Worm (Caenorhabditis elegans) whole organism, young adult: Measurements from ENCODE around the gene Y54H5A.2.

Source experiments
- B0336.3 ChIP-seq: fragments of 200-800 bp; sonication (Bioruptor generic); IDR thresholded peaks from 2 replicates; pipeline ENCODE4 v1.3.6; 2022; ENCODE audit warnings: missing genetic modification characterization, missing compliant biosample characterization
- D2030.7 ChIP-seq: fragments of 200-800 bp; sonication (Bioruptor generic); IDR thresholded peaks from 2 replicates; pipeline ENCODE4 v1.3.6; 2022; ENCODE audit warnings: missing genetic modification reagents, missing genetic modification characterization, missing compliant biosample characterization
- F52B5.7 ChIP-seq: sonication (generic microtip); optimal IDR thresholded peaks from 2 replicates; lab custom pipeline; 2016; ENCODE audit warnings: mild to moderate bottlenecking, missing genetic modification characterization, missing compliant biosample characterization
- F57C9.4 ChIP-seq: sonication (generic microtip); optimal IDR thresholded peaks from 2 replicates; lab custom pipeline; 2017; ENCODE audit warnings: mild to moderate bottlenecking, missing genetic modification characterization, missing compliant biosample characterization
- K11D2.4 ChIP-seq: fragments of 200-800 bp; sonication (Bioruptor generic); IDR thresholded peaks from 2 replicates; pipeline ENCODE4 v1.3.6; 2022; ENCODE audit warnings: missing genetic modification reagents, missing genetic modification characterization, missing compliant biosample characterization
- T26A5.8 ChIP-seq: sonication (generic microtip); optimal IDR thresholded peaks from 2 replicates; lab custom pipeline; 2016; ENCODE audit warnings: missing genetic modification characterization, missing compliant biosample characterization
- Y56A3A.18 ChIP-seq: fragments of 200-800 bp; sonication (Bioruptor generic); IDR thresholded peaks from 2 replicates; pipeline ENCODE4 v1.3.6; 2022; ENCODE audit warnings: missing genetic modification reagents, missing genetic modification characterization, missing compliant biosample characterization
- Y95B8A.8 ChIP-seq: fragments of 200-800 bp; sonication (Bioruptor generic); IDR thresholded peaks from 2 replicates; pipeline ENCODE4 v1.3.6; 2022; ENCODE audit warnings: missing genetic modification reagents, missing genetic modification characterization, missing compliant biosample characterization
- ZK185.1 ChIP-seq: sonication (generic microtip); optimal IDR thresholded peaks from 2 replicates; lab custom pipeline; 2016; ENCODE audit warnings: mild to moderate bottlenecking, missing genetic modification characterization, missing compliant biosample characterization; ENCODE audit not compliant: poor library complexity, severe bottlenecking
- athp-1 ChIP-seq: sonication (generic microtip); optimal IDR thresholded peaks from 2 replicates; lab custom pipeline; 2017; ENCODE audit warnings: mild to moderate bottlenecking, missing genetic modification characterization, missing compliant biosample characterization
- attf-3 ChIP-seq: fragments of 200-800 bp; sonication (Bioruptor generic); conservative IDR thresholded peaks from 2 replicates; pipeline ENCODE4 v1.3.6; 2022; ENCODE audit warnings: missing genetic modification reagents, missing genetic modification characterization, missing compliant biosample characterization
- cebp-2 ChIP-seq: fragments of 200-800 bp; sonication (Bioruptor generic); IDR thresholded peaks from 2 replicates; pipeline ENCODE4 v1.3.6; 2022; ENCODE audit warnings: missing genetic modification characterization, missing compliant biosample characterization
- ceh-100 ChIP-seq: fragments of 200-800 bp; sonication (Bioruptor generic); IDR thresholded peaks from 2 replicates; pipeline ENCODE4 v1.3.6; 2022; ENCODE audit warnings: missing genetic modification reagents, missing genetic modification characterization, missing compliant biosample characterization
- ceh-40 ChIP-seq: fragments of 200-800 bp; sonication (Bioruptor generic); IDR thresholded peaks from 2 replicates; pipeline ENCODE4 v1.3.6; 2022; ENCODE audit warnings: missing genetic modification characterization, missing compliant biosample characterization
- ceh-79 ChIP-seq: sonication (generic microtip); optimal IDR thresholded peaks from 2 replicates; lab custom pipeline; 2017; ENCODE audit warnings: mild to moderate bottlenecking, missing genetic modification characterization, missing compliant biosample characterization
- die-1 ChIP-seq: sonication (generic microtip); optimal IDR thresholded peaks from 2 replicates; lab custom pipeline; 2016; ENCODE audit warnings: missing genotype, mild to moderate bottlenecking, missing genetic modification characterization, missing compliant biosample characterization
- dpl-1 ChIP-seq: fragments of 150-350 bp; optimal IDR thresholded peaks from 2 replicates; lab custom pipeline; 2014; ENCODE audit warnings: missing biosample characterization, missing genetic modification reagents, missing genetic modification characterization
- ets-4 ChIP-seq: fragments of 200-800 bp; sonication (Bioruptor generic); optimal IDR thresholded peaks from 2 replicates; lab custom pipeline; 2018; ENCODE audit warnings: mild to moderate bottlenecking, missing genetic modification characterization, missing compliant biosample characterization
- gei-17 ChIP-seq: fragments of 200-800 bp; sonication (Bioruptor generic); optimal IDR thresholded peaks from 2 replicates; lab custom pipeline; 2018; ENCODE audit warnings: mild to moderate bottlenecking, missing genetic modification characterization, missing compliant biosample characterization
- him-1 ChIP-seq: sonication (generic microtip); optimal IDR thresholded peaks from 2 replicates; lab custom pipeline; 2016; ENCODE audit warnings: missing genotype, missing genetic modification reagents, missing genetic modification characterization, missing compliant biosample characterization
- hlh-12 ChIP-seq: sonication (generic microtip); optimal IDR thresholded peaks from 2 replicates; lab custom pipeline; 2016; ENCODE audit warnings: missing genetic modification characterization, missing compliant biosample characterization
- hmg-20 ChIP-seq: fragments of 200-800 bp; sonication (Bioruptor generic); IDR thresholded peaks from 2 replicates; pipeline ENCODE4 v1.3.6; 2022; ENCODE audit warnings: missing genetic modification reagents, missing genetic modification characterization, missing compliant biosample characterization
- hrde-1 ChIP-seq: sonication (generic microtip); optimal IDR thresholded peaks from 2 replicates; lab custom pipeline; 2016; ENCODE audit warnings: missing genetic modification characterization, mild to moderate bottlenecking, missing compliant biosample characterization, moderate library complexity, missing genotype, missing genetic modification reagents, borderline replicate concordance
- hsf-1 ChIP-seq: fragments of 200-800 bp; sonication (Bioruptor generic); IDR thresholded peaks from 2 replicates; pipeline ENCODE4 v1.3.6; 2022; ENCODE audit warnings: missing genetic modification reagents, missing genetic modification characterization, missing compliant biosample characterization
- let-526 ChIP-seq: fragments of 200-800 bp; sonication (Bioruptor generic); IDR thresholded peaks from 2 replicates; pipeline ENCODE4 v1.3.6; 2022; ENCODE audit warnings: missing genetic modification reagents, missing genetic modification characterization, missing compliant biosample characterization
- lin-26 ChIP-seq: fragments of 200-800 bp; sonication (Bioruptor generic); IDR thresholded peaks from 2 replicates; pipeline ENCODE4 v1.3.6; 2022; ENCODE audit warnings: missing genetic modification reagents, missing genetic modification characterization, missing compliant biosample characterization
- lin-54 ChIP-seq: fragments of 200-800 bp; sonication (Bioruptor generic); optimal IDR thresholded peaks from 2 replicates; lab custom pipeline; 2018; ENCODE audit warnings: mild to moderate bottlenecking, missing genetic modification characterization, missing compliant biosample characterization
- lir-1 ChIP-seq: fragments of 200-800 bp; sonication (Bioruptor generic); conservative IDR thresholded peaks from 2 replicates; pipeline ENCODE4 v1.3.6; 2022; ENCODE audit warnings: missing genetic modification reagents, missing genetic modification characterization, missing compliant biosample characterization
- lsy-27 ChIP-seq: sonication (generic microtip); optimal IDR thresholded peaks from 2 replicates; lab custom pipeline; 2017; ENCODE audit warnings: missing genetic modification characterization, mild to moderate bottlenecking, missing compliant biosample characterization, antibody characterized with exemption, missing genotype, borderline replicate concordance; ENCODE audit not compliant: insufficient read depth
- mes-4 ChIP-seq: sonication (generic microtip); optimal IDR thresholded peaks from 2 replicates; lab custom pipeline; 2016; ENCODE audit warnings: missing genotype, missing genetic modification characterization, missing compliant biosample characterization
- mxl-1 ChIP-seq: sonication (generic microtip); optimal IDR thresholded peaks from 2 replicates; lab custom pipeline; 2016; ENCODE audit warnings: missing genetic modification characterization, missing compliant biosample characterization
- nhr-27 ChIP-seq: fragments of 200-800 bp; sonication (Bioruptor generic); optimal IDR thresholded peaks from 2 replicates; lab custom pipeline; 2018; ENCODE audit warnings: mild to moderate bottlenecking, missing genetic modification characterization, moderate library complexity, missing compliant biosample characterization
- nhr-80 ChIP-seq: sonication (generic microtip); optimal IDR thresholded peaks from 2 replicates; lab custom pipeline; 2016; ENCODE audit warnings: missing genetic modification characterization, missing compliant biosample characterization
- nhr-90 ChIP-seq: sonication (generic microtip); optimal IDR thresholded peaks from 2 replicates; lab custom pipeline; 2016; ENCODE audit warnings: missing genotype, mild to moderate bottlenecking, missing genetic modification characterization, missing compliant biosample characterization
- sdz-38 ChIP-seq: sonication (generic microtip); optimal IDR thresholded peaks from 2 replicates; lab custom pipeline; 2016; ENCODE audit warnings: missing genotype, missing genetic modification characterization, missing compliant biosample characterization
- tlf-1 ChIP-seq: fragments of 200-800 bp; sonication (Bioruptor generic); optimal IDR thresholded peaks from 2 replicates; lab custom pipeline; 2018; ENCODE audit warnings: mild to moderate bottlenecking, missing genetic modification characterization, missing compliant biosample characterization
- unc-130 ChIP-seq: sonication (generic microtip); optimal IDR thresholded peaks from 2 replicates; lab custom pipeline; 2016; ENCODE audit warnings: missing genetic modification reagents, missing genetic modification characterization, missing compliant biosample characterization
- unc-62 ChIP-seq: fragments of 150-350 bp; optimal IDR thresholded peaks from 2 replicates; lab custom pipeline; 2014; ENCODE audit warnings: missing biosample characterization, missing genetic modification reagents, missing genetic modification characterization
- xnd-1 ChIP-seq: sonication (generic microtip); optimal IDR thresholded peaks from 2 replicates; lab custom pipeline; 2016; ENCODE audit warnings: missing genotype, missing genetic modification reagents, missing genetic modification characterization, missing compliant biosample characterization
- ztf-18 ChIP-seq: sonication (generic microtip); optimal IDR thresholded peaks from 2 replicates; lab custom pipeline; 2016; ENCODE audit warnings: missing genotype, mild to moderate bottlenecking, missing genetic modification characterization, missing compliant biosample characterization
- ztf-25 ChIP-seq: fragments of 200-800 bp; sonication (Bioruptor generic); IDR thresholded peaks from 2 replicates; pipeline ENCODE4 v1.3.6; 2022; ENCODE audit warnings: missing genetic modification reagents, missing genetic modification characterization, missing compliant biosample characterization
- ztf-26 ChIP-seq: sonication (generic microtip); optimal IDR thresholded peaks from 2 replicates; lab custom pipeline; 2017; ENCODE audit warnings: missing genetic modification characterization, missing compliant biosample characterization
- ztf-6 ChIP-seq: fragments of 200-800 bp; sonication (Bioruptor generic); IDR thresholded peaks from 2 replicates; pipeline ENCODE4 v1.3.6; 2022; ENCODE audit warnings: missing genetic modification reagents, missing genetic modification characterization, missing compliant biosample characterization

Gene Y54H5A.2

ce11 chrIII:5124385-5124784, 25.0 kb downstream of the Y54H5A.2 start:
- no peak for TF ChIP-seq cebp-2 (GFP tag; lab: Robert Waterston, UW)
- peak; percentile 87 for TF ChIP-seq unc-62 (GFP tag; lab: Kevin White, UChicago)

ce11 chrIII:5120593-5120992, 28.8 kb downstream of the Y54H5A.2 start:
- TF ChIP-seq lin-26 (GFP tag; lab: Robert Waterston, UW) = no peak
- no peak for TF ChIP-seq Y56A3A.18
- no peak for TF ChIP-seq lin-54 (GFP tag; lab: Kevin White, UChicago)
- TF ChIP-seq lsy-27 = no peak
- TF ChIP-seq gei-17 (GFP tag; lab: Kevin White, UChicago) = no peak
- no peak for TF ChIP-seq hsf-1 (GFP tag; lab: Robert Waterston, UW)
- TF ChIP-seq let-526 (GFP tag; lab: Robert Waterston, UW) = no peak
- no peak for TF ChIP-seq mxl-1 (tag; lab: Kevin White, UChicago)
- TF ChIP-seq, all 124 proteins: peak for 0

- TF ChIP-seq Y95B8A.8 (GFP tag; lab: Robert Waterston, UW) (no peak), xnd-1 (tag; lab: Kevin White, UChicago) (no peak), ceh-100 (GFP tag; lab: Robert Waterston, UW) (no peak), K11D2.4 (no peak), attf-3 (GFP tag; lab: Robert Waterston, UW) (no peak), F52B5.7 (no peak), dpl-1 (GFP tag; lab: Kevin White, UChicago) (no peak), unc-130 (no peak), ztf-6 (no peak), athp-1 (no peak), ets-4 (GFP tag; lab: Kevin White, UChicago) (no peak), him-1 (tag; lab: Kevin White, UChicago) (no peak), nhr-90 (tag; lab: Kevin White, UChicago) (no peak), B0336.3 (GFP tag; lab: Robert Waterston, UW) (no peak), hmg-20 (GFP tag; lab: Robert Waterston, UW) (no peak), tlf-1 (GFP tag; lab: Kevin White, UChicago) (no peak), ceh-79 (tag; lab: Kevin White, UChicago) (no peak), D2030.7 (GFP tag; lab: Robert Waterston, UW) (no peak), hrde-1 (tag; lab: Kevin White, UChicago) (no peak)
Measured at ce11 chrIII:5119063-5119462, 30.3 kb downstream of the Y54H5A.2 start.

- TF ChIP-seq ZK185.1 (tag; lab: Kevin White, UChicago) (no peak), nhr-80 (tag; lab: Kevin White, UChicago) (peak; percentile 23)
Measured at ce11 chrIII:5112998-5113397, 36.4 kb downstream of the Y54H5A.2 start.

- no peak for TF ChIP-seq ceh-40
- no peak for TF ChIP-seq nhr-27 (tag; lab: Kevin White, UChicago)
- no peak for TF ChIP-seq ztf-25 (GFP tag; lab: Robert Waterston, UW)
- no peak for TF ChIP-seq hlh-12
- no peak for TF ChIP-seq ztf-26
- no peak for TF ChIP-seq T26A5.8
- no peak for TF ChIP-seq mes-4 (tag; lab: Kevin White, UChicago)
- TF ChIP-seq sdz-38 = no peak
- TF ChIP-seq die-1 (tag; lab: Kevin White, UChicago) = no peak
- TF ChIP-seq lir-1 (GFP tag; lab: Robert Waterston, UW) = no peak
- TF ChIP-seq F57C9.4 (tag; lab: Kevin White, UChicago) = no peak
- no peak for TF ChIP-seq ztf-18 (tag; lab: Kevin White, UChicago)
Measured at ce11 chrIII:5112399-5112798, 37.0 kb downstream of the Y54H5A.2 start.
